Worm (Caenorhabditis elegans): ENCODE measurements around the gene R07H5.11.
"Not testable (repeated sequence)": the region's sequence is repeated elsewhere in the genome, so short reads cannot be mapped to it uniquely, and the experiment has no call there.

Gene R07H5.11

ce11 chrIV:11235755-11236154 is 33.2 kb downstream of the R07H5.11 start:
- TF ChIP-seq lin-14 (GFP tag; optimal IDR thresholded peaks at IDR 0.05), result peak; percentile 49
- TF ChIP-seq isw-1 (GFP tag; IDR thresholded peaks at IDR 0.05), result no peak

ce11 chrIV:11241368-11241767 is 38.8 kb downstream of the R07H5.11 start, which contains the start of gene C05C12.6:
Gene C05C12.6, minus strand, starts transcription at chrIV:11241468.
- TF ChIP-seq efl-1 (optimal IDR thresholded peaks at IDR 0.05) (no peak), efl-1 (GFP tag; optimal IDR thresholded peaks at IDR 0.05 in 1 of 2) (no peak), nhr-20 (tag; optimal IDR thresholded peaks at IDR 0.05) (no peak), tlp-1 (tag; optimal IDR thresholded peaks at IDR 0.05) (no peak), fos-1 (tag; optimal IDR thresholded peaks at IDR 0.05) (no peak), snpc-4 (tag; optimal IDR thresholded peaks at IDR 0.05) (no peak), unc-98 (GFP tag; IDR thresholded peaks at IDR 0.05) (no peak), ces-1 (GFP tag; optimal IDR thresholded peaks at IDR 0.05) (no peak), nhr-19 (GFP tag; conservative IDR thresholded peaks at IDR 0.05) (no peak), blmp-1 (tag; optimal IDR thresholded peaks at IDR 0.05) (no peak), aha-1 (tag; optimal IDR thresholded peaks at IDR 0.05) (no peak), mab-9 (GFP tag; IDR thresholded peaks at IDR 0.05) (no peak), nhr-28 (tag; optimal IDR thresholded peaks at IDR 0.05) (no peak), C16A3.4 (tag; optimal IDR thresholded peaks at IDR 0.05) (no peak), dpl-1 (GFP tag; optimal IDR thresholded peaks at IDR 0.05) (no peak), lsy-2 (tag; optimal IDR thresholded peaks at IDR 0.05) (no peak), ceh-90 (tag; optimal IDR thresholded peaks at IDR 0.05) (no peak), nhr-71 (tag; optimal IDR thresholded peaks at IDR 0.05) (no peak), C04F5.9 (tag; optimal IDR thresholded peaks at IDR 0.05) (no peak), ceh-63 (GFP tag; optimal IDR thresholded peaks at IDR 0.05) (no peak)

DNA sequence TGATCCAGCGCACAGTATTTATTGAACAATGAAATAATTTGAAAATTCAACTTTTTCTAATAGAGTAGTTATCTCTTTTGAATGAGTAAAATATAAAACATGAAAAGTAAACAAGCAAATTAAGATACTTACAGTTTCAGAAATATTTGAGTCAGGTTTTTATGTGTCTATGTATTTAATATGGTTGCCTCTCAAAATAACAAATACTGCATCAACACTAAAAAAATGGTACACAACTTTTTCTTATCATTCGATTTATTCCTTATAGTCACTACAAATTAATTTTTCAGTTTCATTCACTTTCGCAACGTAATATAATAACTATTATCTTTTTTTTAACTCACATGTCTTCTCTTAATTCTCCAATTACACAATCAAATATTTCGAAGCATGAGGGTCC is 44.9 kb downstream of the R07H5.11 start:
- TF ChIP-seq C16A3.4 (tag; optimal IDR thresholded peaks at IDR 0.05), result peak; percentile 26
- no peak for TF ChIP-seq unc-98 (GFP tag; IDR thresholded peaks at IDR 0.05)

- TF ChIP-seq efl-1 (optimal IDR thresholded peaks at IDR 0.05) (no peak), efl-1 (GFP tag; optimal IDR thresholded peaks at IDR 0.05 in 1 of 2) (peak in 1 of 2 experiments; percentile 14), elt-2 (tag; optimal IDR thresholded peaks at IDR 0.05) (peak; percentile 18), elt-3 (tag; optimal IDR thresholded peaks at IDR 0.05) (no peak), egl-13 (tag; optimal IDR thresholded peaks at IDR 0.05) (no peak), zag-1 (tag; optimal IDR thresholded peaks at IDR 0.05) (no peak)
Measured at ce11 chrIV:11248031-11248631, 45.6 kb downstream of the R07H5.11 start, which contains the start of gene C05C12.4. Gene C05C12.4, minus strand, starts transcription at chrIV:11248081.

- TF ChIP-seq efl-1 (optimal IDR thresholded peaks at IDR 0.05), result not testable (repeated sequence)
- TF ChIP-seq efl-1 (GFP tag; optimal IDR thresholded peaks at IDR 0.05 in 1 of 2), result peak in 1 of 2 experiments; percentile 8
Measured at ce11 chrIV:11253689-11254088, 51.1 kb downstream of the R07H5.11 start, which contains the start of gene C05C12.1. Gene C05C12.1, plus strand, starts transcription at chrIV:11253989.
